Worm (Caenorhabditis elegans): ENCODE measurements around the gene klp-17.

Gene klp-17

ce11 chrII:11453025-11453424, 14.4 kb downstream of the klp-17 start, which contains the start of gene rsp-1 (continued):
- TF ChIP-seq odd-2 (tag; optimal IDR thresholded peaks at IDR 0.05) (no peak), F13H6.1 (tag; optimal IDR thresholded peaks at IDR 0.05) (peak; percentile 40), ceh-34 (tag; optimal IDR thresholded peaks at IDR 0.05) (peak; percentile 58), nhr-232 (tag; optimal IDR thresholded peaks at IDR 0.05) (no peak), unc-55 (GFP tag; optimal IDR thresholded peaks at IDR 0.05) (peak; percentile 34), sox-2 (GFP tag; IDR thresholded peaks at IDR 0.05) (no peak), madf-2 (tag; optimal IDR thresholded peaks at IDR 0.05) (peak; percentile 49), unc-42 (tag; optimal IDR thresholded peaks at IDR 0.05) (peak; percentile 81), ceh-9 (tag; optimal IDR thresholded peaks at IDR 0.05) (no peak), ceh-2 (tag; optimal IDR thresholded peaks at IDR 0.05) (peak; percentile 43), ahr-1 (tag; optimal IDR thresholded peaks at IDR 0.05) (no peak), ceh-24 (tag; optimal IDR thresholded peaks at IDR 0.05) (no peak), unc-86 (tag; optimal IDR thresholded peaks at IDR 0.05) (peak; percentile 23), dmd-4 (tag; optimal IDR thresholded peaks at IDR 0.05; ENCODE audit: borderline replicate concordance) (no peak), unc-3 (GFP tag; conservative IDR thresholded peaks at IDR 0.05) (no peak), unc-3 (tag; optimal IDR thresholded peaks at IDR 0.05) (peak; percentile 66)

- TF ChIP-seq ceh-6 (GFP tag; optimal IDR thresholded peaks at IDR 0.05) (no peak), ref-2 (tag; optimal IDR thresholded peaks at IDR 0.05) (no peak), ceh-14 (tag; optimal IDR thresholded peaks at IDR 0.05) (no peak), rnt-1 (tag; optimal IDR thresholded peaks at IDR 0.05) (no peak), fax-1 (tag; optimal IDR thresholded peaks at IDR 0.05) (no peak), ets-4 (tag; optimal IDR thresholded peaks at IDR 0.05) (no peak), hlh-15 (tag; optimal IDR thresholded peaks at IDR 0.05) (no peak), F13H6.1 (tag; optimal IDR thresholded peaks at IDR 0.05) (no peak), sdc-2 (tag; optimal IDR thresholded peaks at IDR 0.05) (no peak), tbx-2 (tag; optimal IDR thresholded peaks at IDR 0.05) (no peak), mec-3 (tag; optimal IDR thresholded peaks at IDR 0.05; ENCODE audit: borderline replicate concordance) (no peak), K02D7.2 (tag; optimal IDR thresholded peaks at IDR 0.05) (no peak)
Observed at ce11 chrII:11452498-11453005, 14.9 kb downstream of the klp-17 start, which contains the start of gene rsp-2. rsp-2 (minus strand) TSS chrII:11452955.

DNA sequence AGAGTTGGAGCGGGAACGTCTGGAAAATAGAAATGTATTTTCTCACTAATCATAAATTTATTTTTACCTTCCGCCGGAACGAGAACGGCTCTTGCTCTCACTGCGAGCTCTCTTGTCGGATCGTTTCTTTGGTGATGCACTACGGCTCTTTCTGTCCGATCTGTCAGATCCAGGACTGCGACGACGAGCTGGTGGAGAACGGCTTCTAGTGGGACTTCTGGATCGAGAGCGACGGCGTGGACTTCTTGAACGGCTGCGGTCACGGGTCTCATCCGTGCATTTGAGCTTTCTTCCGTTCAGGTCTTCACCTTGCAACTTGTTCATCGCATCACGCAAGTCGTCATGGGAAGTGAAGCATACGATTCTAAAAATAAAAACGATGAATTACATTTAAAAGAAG, 15.7 kb downstream of the klp-17 start:
- TF ChIP-seq nfya-1 (tag; optimal IDR thresholded peaks at IDR 0.05) (no peak), fkh-10 (GFP tag; optimal IDR thresholded peaks at IDR 0.05) (no peak), pha-2 (tag; optimal IDR thresholded peaks at IDR 0.05) (no peak), hlh-30 (tag; optimal IDR thresholded peaks at IDR 0.05; ENCODE audit: insufficient read depth) (no peak), K09A11.1 (tag; optimal IDR thresholded peaks at IDR 0.05; ENCODE audit: insufficient read depth) (no peak), F13H6.1 (tag; optimal IDR thresholded peaks at IDR 0.05) (no peak)

- TF ChIP-seq ttx-3 (tag; optimal IDR thresholded peaks at IDR 0.05) (no peak), zip-5 (tag; optimal IDR thresholded peaks at IDR 0.05) (no peak), pha-4 (tag; optimal IDR thresholded peaks at IDR 0.05) (no peak), lin-11 (tag; optimal IDR thresholded peaks at IDR 0.05) (no peak), fax-1 (tag; optimal IDR thresholded peaks at IDR 0.05) (no peak), ref-2 (tag; optimal IDR thresholded peaks at IDR 0.05) (no peak), K02D7.2 (tag; optimal IDR thresholded peaks at IDR 0.05) (no peak), pqm-1 (tag; optimal IDR thresholded peaks at IDR 0.05) (no peak), ets-4 (tag; optimal IDR thresholded peaks at IDR 0.05) (no peak), eyg-1 (tag; optimal IDR thresholded peaks at IDR 0.05) (no peak), C38D4.7 (GFP tag; optimal IDR thresholded peaks at IDR 0.05) (no peak), hlh-6 (tag; optimal IDR thresholded peaks at IDR 0.05) (no peak), madf-2 (tag; optimal IDR thresholded peaks at IDR 0.05) (no peak), hlh-30 (tag; optimal IDR thresholded peaks at IDR 0.05; ENCODE audit: insufficient read depth) (no peak), nfya-1 (tag; optimal IDR thresholded peaks at IDR 0.05) (no peak), elt-2 (tag; optimal IDR thresholded peaks at IDR 0.05) (no peak), che-1 (tag; optimal IDR thresholded peaks at IDR 0.05) (no peak), unc-3 (GFP tag; conservative IDR thresholded peaks at IDR 0.05) (no peak), unc-3 (tag; optimal IDR thresholded peaks at IDR 0.05) (no peak), ceh-22 (tag; optimal IDR thresholded peaks at IDR 0.05) (no peak)
Observed at ce11 chrII:11450882-11451281, 16.6 kb downstream of the klp-17 start.

Data from whole organism, late embryonic.